Worm (Caenorhabditis elegans) whole organism, L3 larva: ENCODE results near the gene R03G8.6.

ENCODE experiments used
- aly-2 ChIP-seq: fragments of 150-350 bp; optimal IDR thresholded peaks from 2 replicates; lab custom pipeline; 2014; ENCODE audit warnings: missing biosample characterization, missing genetic modification characterization
- ama-1 ChIP-seq: fragments of 150-350 bp; optimal IDR thresholded peaks from 2 replicates; lab custom pipeline; 2018
- ceh-16 ChIP-seq: sonication (generic microtip); optimal IDR thresholded peaks from 2 replicates; lab custom pipeline; 2017; ENCODE audit warnings: missing biosample characterization, missing genetic modification characterization
- fkh-10 ChIP-seq: sonication (generic microtip); optimal IDR thresholded peaks from 2 replicates; lab custom pipeline; 2017; ENCODE audit warnings: missing biosample characterization, missing genetic modification reagents, missing genetic modification characterization
- mdl-1 ChIP-seq: fragments of 150-350 bp; optimal IDR thresholded peaks from 2 replicates; lab custom pipeline; 2014; ENCODE audit warnings: missing biosample characterization, missing genetic modification characterization
- nhr-12 ChIP-seq: fragments of 150-350 bp; optimal IDR thresholded peaks from 2 replicates; lab custom pipeline; 2014; ENCODE audit warnings: missing biosample characterization, missing genetic modification characterization
- nhr-25 ChIP-seq: sonication (generic microtip); optimal IDR thresholded peaks from 2 replicates; lab custom pipeline; 2017; ENCODE audit warnings: missing biosample characterization, missing genetic modification characterization
- pha-4 ChIP-seq: fragments of 150-350 bp; optimal IDR thresholded peaks from 2 replicates; lab custom pipeline; 2014; ENCODE audit warnings: missing biosample characterization, missing genetic modification reagents, missing genetic modification characterization
- skn-1 ChIP-seq: fragments of 150-350 bp; optimal IDR thresholded peaks from 2 replicates; lab custom pipeline; 2014; ENCODE audit warnings: missing biosample characterization, missing genetic modification characterization
- unc-39 ChIP-seq: sonication (generic microtip); optimal IDR thresholded peaks from 4 replicates; lab custom pipeline; 2017; ENCODE audit warnings: missing biosample characterization, missing genetic modification characterization
- unc-62 ChIP-seq: fragments of 150-350 bp; sonication (generic microtip); optimal IDR thresholded peaks from 4 replicates; lab custom pipeline; 2014; ENCODE audit warnings: missing biosample characterization, missing genetic modification reagents, missing genetic modification characterization
- zag-1 ChIP-seq: fragments of 150-350 bp; optimal IDR thresholded peaks from 2 replicates; lab custom pipeline; 2014; ENCODE audit warnings: missing biosample characterization, missing genetic modification characterization
- ztf-11 ChIP-seq: fragments of 150-350 bp; optimal IDR thresholded peaks from 2 replicates; lab custom pipeline; 2014; ENCODE audit warnings: missing biosample characterization, missing genetic modification characterization

DNA sequence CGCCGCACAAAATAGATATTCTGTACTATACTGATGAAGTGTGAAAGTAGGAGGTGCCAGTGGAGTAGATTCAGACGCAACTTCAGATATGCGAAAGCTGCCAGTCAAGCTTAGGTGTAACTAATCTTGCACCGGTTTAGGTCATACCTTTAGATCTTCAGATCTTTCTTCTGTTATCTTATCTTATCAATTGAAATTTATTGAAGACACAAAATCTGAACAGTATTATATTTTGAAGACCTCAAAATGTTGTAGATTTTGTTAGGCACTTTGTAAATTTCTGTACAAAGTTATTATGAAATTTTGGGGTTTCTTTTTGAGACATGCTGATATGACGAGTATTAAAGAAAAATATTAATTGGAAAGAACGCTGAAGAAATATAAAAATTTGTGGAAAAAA, 12.4 kb upstream of the R03G8.6 start:
- TF ChIP-seq nhr-25 (tag; lab: Kevin White, UChicago) (no peak), unc-39 (tag; lab: Kevin White, UChicago) (no peak), ceh-16 (tag; lab: Kevin White, UChicago) (no peak), unc-62 (GFP tag; lab: Kevin White, UChicago) (no peak), aly-2 (tag; lab: Kevin White, UChicago) (no peak), zag-1 (tag; lab: Kevin White, UChicago) (no peak), fkh-10 (no peak), nhr-12 (tag; lab: Kevin White, UChicago) (no peak), pha-4 (tag; lab: Kevin White, UChicago) (no peak), skn-1 (no peak), mdl-1 (tag; lab: Kevin White, UChicago) (no peak), ztf-11 (tag; lab: Kevin White, UChicago) (no peak), ama-1 (no peak)
